Fruit fly (Drosophila melanogaster) whole organism, embryonic: ENCODE data around the gene CG6168.

Source experiments
- Asciz ChIP-seq: fragments of 200-800 bp; sonication (Bioruptor generic); optimal IDR thresholded peaks from 2 replicates; lab custom pipeline; 2017; ENCODE audit warnings: missing biosample characterization, mild to moderate bottlenecking, missing genetic modification characterization, missing genetic modification reagents
- CG10274 ChIP-seq: fragments of 200-800 bp; sonication (Bioruptor generic); optimal IDR thresholded peaks from 3 replicates; lab custom pipeline; 2017; ENCODE audit warnings: missing biosample characterization, mild to moderate bottlenecking, missing genetic modification characterization
- CG10959 ChIP-seq: fragments of 200-800 bp; sonication (Bioruptor generic); IDR thresholded peaks from 2 replicates; pipeline ENCODE4 v1.3.6; 2022; ENCODE audit warnings: missing biosample characterization, missing genetic modification characterization
- CG14710 ChIP-seq: fragments of 200-800 bp; sonication (Bioruptor generic); optimal IDR thresholded peaks from 3 replicates; lab custom pipeline; 2019; ENCODE audit warnings: missing biosample characterization, mild to moderate bottlenecking, missing genetic modification characterization, moderate library complexity
- CG15514 ChIP-seq: fragments of 200-800 bp; sonication (Bioruptor generic); optimal IDR thresholded peaks from 3 replicates; lab custom pipeline; 2017; ENCODE audit warnings: missing biosample characterization, missing genetic modification characterization, mild to moderate bottlenecking, moderate library complexity, missing genetic modification reagents
- CG16779 ChIP-seq: fragments of 200-800 bp; sonication (Bioruptor generic); IDR thresholded peaks from 2 replicates; pipeline ENCODE4 v1.3.6; 2022; ENCODE audit warnings: missing biosample characterization, missing genetic modification characterization
- CG17359 ChIP-seq: fragments of 200-800 bp; sonication (Bioruptor generic); optimal IDR thresholded peaks from 3 replicates; lab custom pipeline; 2018; ENCODE audit warnings: missing biosample characterization, mild to moderate bottlenecking, missing genetic modification characterization, moderate library complexity
- CG43689 ChIP-seq: fragments of 200-800 bp; sonication (Bioruptor generic); IDR thresholded peaks from 2 replicates; pipeline ENCODE4 v1.3.6; 2022; ENCODE audit warnings: missing biosample characterization, missing genetic modification characterization
- CG5180 ChIP-seq: fragments of 200-800 bp; sonication (Bioruptor generic); optimal IDR thresholded peaks from 3 replicates; lab custom pipeline; 2017; ENCODE audit warnings: missing biosample characterization, missing genetic modification characterization, mild to moderate bottlenecking, moderate library complexity, missing genetic modification reagents
- CG7271 ChIP-seq: fragments of 200-800 bp; sonication (Bioruptor generic); optimal IDR thresholded peaks from 2 replicates; lab custom pipeline; 2018; ENCODE audit warnings: missing biosample characterization, mild to moderate bottlenecking, missing genetic modification characterization, moderate library complexity
- CG9215 ChIP-seq: fragments of 200-800 bp; sonication (Bioruptor generic); IDR thresholded peaks from 2 replicates; pipeline ENCODE4 v1.3.6; 2022; ENCODE audit warnings: missing biosample characterization, missing genetic modification characterization
- Deaf1 ChIP-seq: fragments of 200-800 bp; optimal IDR thresholded peaks from 3 replicates; lab custom pipeline; 2019; ENCODE audit warnings: missing biosample characterization, mild to moderate bottlenecking, missing genetic modification characterization, moderate library complexity
- Dll ChIP-seq: fragments of 200-800 bp; sonication (Bioruptor generic); IDR thresholded peaks from 4 replicates; pipeline ENCODE4 v1.3.6; 2022; ENCODE audit warnings: missing biosample characterization, missing genetic modification characterization; ENCODE audit not compliant: partially characterized antibody
- ERR ChIP-seq: fragments of 200-800 bp; sonication (Bioruptor generic); optimal IDR thresholded peaks from 2 replicates; lab custom pipeline; 2016; ENCODE audit warnings: missing biosample characterization, missing genetic modification characterization
- HLHmδ ChIP-seq: fragments of 200-800 bp; sonication (Bioruptor generic); optimal IDR thresholded peaks from 2 replicates; lab custom pipeline; 2018; ENCODE audit warnings: missing biosample characterization, mild to moderate bottlenecking, missing genetic modification characterization, moderate library complexity
- Meics ChIP-seq: fragments of 200-800 bp; sonication (Bioruptor generic); optimal IDR thresholded peaks from 2 replicates; lab custom pipeline; 2017; ENCODE audit warnings: missing biosample characterization, mild to moderate bottlenecking, missing genetic modification characterization
- NC2β ChIP-seq: fragments of 200-800 bp; sonication (Bioruptor generic); optimal IDR thresholded peaks from 2 replicates; lab custom pipeline; 2016; ENCODE audit warnings: missing biosample characterization, missing genetic modification characterization
- Rfx ChIP-seq: fragments of 200-800 bp; sonication (Bioruptor generic); IDR thresholded peaks from 2 replicates; pipeline ENCODE4 v1.3.6; 2022; ENCODE audit warnings: missing biosample characterization, missing genetic modification characterization
- az2 ChIP-seq: fragments of 200-800 bp; sonication (Bioruptor generic); optimal IDR thresholded peaks from 3 replicates; lab custom pipeline; 2016; ENCODE audit warnings: missing biosample characterization, missing genetic modification characterization
- bsh ChIP-seq, 2 experiments: fragments of 200-800 bp; sonication (Bioruptor generic); optimal IDR thresholded peaks; 2 replicates each; lab custom pipeline; 2017 to 2018; ENCODE audit warnings: mild to moderate bottlenecking in 2 of 2, missing biosample characterization in 2 of 2, missing genetic modification characterization in 2 of 2, moderate library complexity in 1 of 2
- chinmo ChIP-seq: fragments of 200-800 bp; sonication (Bioruptor generic); IDR thresholded peaks from 4 replicates; pipeline ENCODE4 v1.3.6; 2022; ENCODE audit warnings: missing biosample characterization, missing genetic modification characterization; ENCODE audit not compliant: partially characterized antibody
- crc ChIP-seq: fragments of 200-800 bp; sonication (Bioruptor generic); optimal IDR thresholded peaks from 2 replicates; lab custom pipeline; 2016; ENCODE audit warnings: missing biosample characterization, missing genetic modification characterization
- dati ChIP-seq: fragments of 200-800 bp; sonication (Bioruptor generic); IDR thresholded peaks from 2 replicates; pipeline ENCODE4 v1.3.6; 2022; ENCODE audit warnings: missing biosample characterization, missing genetic modification characterization
- disco-r ChIP-seq: fragments of 200-800 bp; sonication (Bioruptor generic); optimal IDR thresholded peaks from 2 replicates; lab custom pipeline; 2016; ENCODE audit warnings: missing biosample characterization, missing genetic modification characterization
- eyg ChIP-seq: fragments of 200-800 bp; sonication (Bioruptor generic); optimal IDR thresholded peaks from 3 replicates; lab custom pipeline; 2016; ENCODE audit warnings: missing biosample characterization, missing genetic modification characterization
- fru ChIP-seq: fragments of >200 bp; optimal IDR thresholded peaks from 2 replicates; lab custom pipeline; 2017
- ftz-f1 ChIP-seq: fragments of 200-800 bp; sonication (Bioruptor generic); optimal IDR thresholded peaks from 2 replicates; lab custom pipeline; 2016; ENCODE audit warnings: missing biosample characterization, missing genetic modification characterization
- her ChIP-seq: fragments of 200-800 bp; sonication (Bioruptor generic); optimal IDR thresholded peaks from 2 replicates; lab custom pipeline; 2016; ENCODE audit warnings: missing biosample characterization, missing genetic modification characterization
- jigr1 ChIP-seq: fragments of 200-800 bp; sonication (Bioruptor generic); IDR thresholded peaks from 3 replicates; pipeline ENCODE4 v1.3.6; 2022; ENCODE audit warnings: missing biosample characterization, missing genetic modification characterization
- jumu ChIP-seq: fragments of 200-800 bp; sonication (Bioruptor generic); optimal IDR thresholded peaks from 3 replicates; lab custom pipeline; 2016; ENCODE audit warnings: missing biosample characterization, missing genetic modification characterization
- kah ChIP-seq: fragments of 200-800 bp; sonication (Bioruptor generic); optimal IDR thresholded peaks from 2 replicates; lab custom pipeline; 2018; ENCODE audit warnings: missing biosample characterization, mild to moderate bottlenecking, missing genetic modification characterization
- lab ChIP-seq: fragments of 200-800 bp; sonication (Bioruptor generic); optimal IDR thresholded peaks from 3 replicates; lab custom pipeline; 2017; ENCODE audit warnings: missing biosample characterization, missing genetic modification characterization, mild to moderate bottlenecking, moderate library complexity, missing genetic modification reagents
- luna ChIP-seq: fragments of 200-800 bp; sonication (Bioruptor generic); optimal IDR thresholded peaks from 2 replicates; lab custom pipeline; 2016; ENCODE audit warnings: missing biosample characterization, missing genetic modification characterization
- nau ChIP-seq: fragments of 200-800 bp; sonication (Bioruptor generic); optimal IDR thresholded peaks from 3 replicates; lab custom pipeline; 2017; ENCODE audit warnings: missing biosample characterization, mild to moderate bottlenecking, missing genetic modification characterization, missing genetic modification reagents
- odd ChIP-seq: fragments of 200-800 bp; sonication (Bioruptor generic); optimal IDR thresholded peaks from 2 replicates; lab custom pipeline; 2017; ENCODE audit warnings: missing biosample characterization, mild to moderate bottlenecking, missing genetic modification characterization
- pfk ChIP-seq: fragments of 200-800 bp; sonication (Bioruptor generic); optimal IDR thresholded peaks from 2 replicates; lab custom pipeline; 2018; ENCODE audit warnings: missing biosample characterization, mild to moderate bottlenecking, missing genetic modification characterization, moderate library complexity
- sc ChIP-seq, 3 experiments: fragments of >200 bp in 2 of 3; fragments of 200-800 bp in 1 of 3; sonication (Bioruptor generic) in 1 of 3; optimal IDR thresholded peaks; 2 replicates in 2 of 3; 3 replicates in 1 of 3; lab custom pipeline; 2017; ENCODE audit warnings: mild to moderate bottlenecking in 1 of 3, missing biosample characterization in 1 of 3, missing genetic modification characterization in 1 of 3, missing genetic modification reagents in 1 of 3
- shn ChIP-seq: fragments of 200-800 bp; sonication (Bioruptor generic); optimal IDR thresholded peaks from 3 replicates; lab custom pipeline; 2016; ENCODE audit warnings: missing biosample characterization, missing genetic modification characterization
- sna ChIP-seq: fragments of 200-800 bp; sonication (Bioruptor generic); IDR thresholded peaks from 2 replicates; pipeline ENCODE4 v1.3.6; 2022; ENCODE audit warnings: missing biosample characterization, missing genetic modification characterization; ENCODE audit not compliant: partially characterized antibody
- sr ChIP-seq: fragments of 200-800 bp; sonication (Bioruptor generic); IDR thresholded peaks from 3 replicates; pipeline ENCODE4 v1.3.6; 2022; ENCODE audit warnings: missing biosample characterization, missing genetic modification characterization
- tll ChIP-seq, 2 experiments: fragments of 200-800 bp in 1 of 2; fragments of >200 bp in 1 of 2; sonication (Bioruptor generic) in 1 of 2; optimal IDR thresholded peaks; 2 replicates each; lab custom pipeline; 2017 to 2019; ENCODE audit warnings: missing biosample characterization in 2 of 2, missing genetic modification characterization in 2 of 2, mild to moderate bottlenecking in 1 of 2, moderate library complexity in 1 of 2
- wdn ChIP-seq: fragments of 200-800 bp; sonication (Bioruptor generic); IDR thresholded peaks from 2 replicates; pipeline ENCODE4 v1.3.6; 2022; ENCODE audit warnings: missing biosample characterization, missing genetic modification characterization
- wek ChIP-seq: fragments of 200-800 bp; sonication (Bioruptor generic); optimal IDR thresholded peaks from 3 replicates; lab custom pipeline; 2018; ENCODE audit warnings: missing biosample characterization, mild to moderate bottlenecking, missing genetic modification characterization, moderate library complexity

The CG6168 gene

dm6 chr3L:11345536-11345935 lies 24.0 kb upstream of the CG6168 start (continued):
- TF ChIP-seq ERR (GFP tag; lab: Kevin White, UChicago) (no peak), Dll (GFP tag; lab: Robert Waterston, UW) (no peak), kah (GFP tag; lab: Kevin White, UChicago) (peak; percentile 15), eyg (no peak), CG7271 (tag; lab: Kevin White, UChicago) (no peak), CG15514 (peak; percentile 5), jumu (GFP tag; lab: Kevin White, UChicago) (no peak), wek (GFP tag; lab: Kevin White, UChicago) (peak; percentile 13), tll (GFP tag; optimal IDR thresholded peaks at IDR 0.05; lab: Kevin White, UChicago) (no peak), bsh (GFP tag; optimal IDR thresholded peaks at IDR 0.05; lab: Kevin White, UChicago) (no peak), crc (GFP tag; lab: Kevin White, UChicago) (no peak), ftz-f1 (GFP tag; lab: Kevin White, UChicago) (no peak), CG17359 (tag; lab: Kevin White, UChicago) (no peak), shn (GFP tag; lab: Kevin White, UChicago) (no peak), odd (GFP tag; lab: Kevin White, UChicago) (no peak), disco-r (GFP tag; lab: Kevin White, UChicago) (no peak), Meics (GFP tag; lab: Kevin White, UChicago) (no peak), pfk (no peak), CG10959 (no peak), chinmo (GFP tag; lab: Robert Waterston, UW) (no peak), sna (no peak), HLHmδ (peak; percentile 63), wdn (no peak), CG16779 (GFP tag; lab: Robert Waterston, UW) (no peak), CG43689 (no peak), dati (GFP tag; lab: Robert Waterston, UW) (no peak), her (GFP tag; lab: Kevin White, UChicago) (no peak), sr (peak; percentile 78), CG10274 (no peak), jigr1 (GFP tag; lab: Robert Waterston, UW) (no peak), fru (lab: Kevin White, UChicago) (no peak), Asciz (GFP tag; lab: Kevin White, UChicago) (peak; percentile 31), NC2β (GFP tag; lab: Kevin White, UChicago) (no peak), CG9215 (GFP tag; lab: Robert Waterston, UW) (no peak), CG14710 (tag; lab: Kevin White, UChicago) (peak; percentile 22), lab (GFP tag; lab: Kevin White, UChicago) (peak; percentile 14), CG5180 (GFP tag; lab: Kevin White, UChicago) (peak; percentile 3), luna (GFP tag; lab: Kevin White, UChicago) (no peak), az2 (GFP tag; lab: Kevin White, UChicago) (no peak), Deaf1 (tag; lab: Kevin White, UChicago) (no peak), sc (optimal IDR thresholded peaks at IDR 0.05; lab: Kevin White, UChicago) (no peak), sc (GFP tag; optimal IDR thresholded peaks at IDR 0.05; lab: Kevin White, UChicago) (no peak), nau (GFP tag; lab: Kevin White, UChicago) (peak; percentile 23), Rfx (GFP tag; lab: Robert Waterston, UW) (no peak)
